Fruit fly (Drosophila melanogaster): ENCODE data around the gene Drgx.

dm6 chr2L:3656667-3657066, 5.9 kb upstream of the Drgx start, which contains the start of gene for:
- TF ChIP-seq CG14655 (GFP tag; optimal IDR thresholded peaks at IDR 0.05) (no peak), CG17806 (tag; optimal IDR thresholded peaks at IDR 0.05) (peak; percentile 2), CG12605 (GFP tag; IDR thresholded peaks at IDR 0.05) (no peak), CG8301 (tag; optimal IDR thresholded peaks at IDR 0.05) (no peak), fd96Ca (GFP tag; IDR thresholded peaks at IDR 0.05) (no peak), gl (tag; optimal IDR thresholded peaks at IDR 0.05) (no peak), Pif1B (GFP tag; optimal IDR thresholded peaks at IDR 0.05) (no peak), CG9948 (tag; optimal IDR thresholded peaks at IDR 0.05) (no peak), EcR (GFP tag; optimal IDR thresholded peaks at IDR 0.05) (no peak), CG4496 (GFP tag; IDR thresholded peaks at IDR 0.05) (no peak)

Measured in whole organism, pupa.